Worm (Caenorhabditis elegans): ENCODE data around the gene mrp-1.

The mrp-1 gene

DNA sequence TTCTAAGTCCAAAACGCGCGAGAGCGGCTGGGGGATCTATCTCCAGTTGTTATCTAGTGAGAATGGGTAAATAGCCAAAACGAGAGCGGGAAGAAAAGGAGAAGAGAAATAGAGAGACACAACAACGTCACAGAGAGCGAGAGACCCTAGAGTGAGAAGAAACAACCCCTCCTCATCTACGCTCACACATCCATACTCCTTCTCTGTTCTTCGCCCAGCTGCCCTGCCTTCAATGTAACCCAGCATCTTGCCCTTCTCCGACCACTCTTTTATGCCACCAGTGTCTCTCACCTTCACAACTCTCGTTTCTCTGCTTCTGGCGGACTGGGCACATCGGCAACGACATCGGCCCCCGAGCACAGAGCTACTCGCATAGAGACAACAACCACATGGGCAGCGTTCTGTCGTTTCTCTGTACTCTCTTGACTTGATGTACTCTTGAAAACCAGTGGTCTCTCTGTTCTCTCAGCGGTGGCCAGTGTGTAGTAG lies 5.6 kb upstream of the mrp-1 start (continued):
- TF ChIP-seq zip-4 (GFP tag; optimal IDR thresholded peaks at IDR 0.05) (no peak), sptf-1 (tag; optimal IDR thresholded peaks at IDR 0.05) (no peak), efl-1 (optimal IDR thresholded peaks at IDR 0.05) (peak; percentile 43 to 63), efl-1 (GFP tag; optimal IDR thresholded peaks at IDR 0.05 in 1 of 2) (peak in 1 of 2 experiments; percentile 95)

ce11 chrX:591056-591455 lies 3.4 kb upstream of the mrp-1 start:
- no peak for TF ChIP-seq fkh-10 (GFP tag; optimal IDR thresholded peaks at IDR 0.05)
- no peak for TF ChIP-seq efl-1 (optimal IDR thresholded peaks at IDR 0.05)
- peak in 1 of 2 experiments; percentile 19 for TF ChIP-seq efl-1 (GFP tag; optimal IDR thresholded peaks at IDR 0.05 in 1 of 2)
- peak; percentile 97 for TF ChIP-seq skn-1 (tag; optimal IDR thresholded peaks at IDR 0.05)
- TF ChIP-seq nhr-85 (tag): peak; percentile 40

DNA sequence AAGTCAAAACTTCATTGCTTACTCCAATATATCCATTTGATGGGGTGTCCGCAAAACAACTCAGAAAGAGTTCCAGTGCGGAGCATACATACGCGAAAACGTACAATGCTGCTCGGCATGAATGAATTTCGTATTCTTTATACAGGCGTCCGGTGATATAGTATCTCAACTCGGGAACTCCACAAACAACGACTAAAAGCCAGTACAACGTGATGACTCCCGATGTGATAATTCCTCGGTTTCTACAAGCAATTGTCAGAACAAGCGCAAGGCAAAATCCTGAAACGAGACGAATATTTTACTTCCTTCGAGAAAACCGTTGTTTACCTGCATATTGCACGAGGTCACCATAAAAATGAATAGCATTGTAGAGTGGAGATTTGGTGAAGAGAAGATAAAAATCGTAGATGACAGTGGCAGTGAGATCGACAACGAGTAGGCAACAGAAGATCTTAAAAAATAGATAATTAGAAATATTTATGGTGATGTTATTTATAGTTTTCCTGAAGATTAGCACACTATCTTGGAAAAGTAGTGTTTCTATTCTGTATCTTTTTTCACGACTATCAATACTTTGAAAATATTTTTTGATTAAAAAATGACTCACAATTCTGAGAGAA lies 2.0 kb downstream of the mrp-1 start:
- TF ChIP-seq hlh-4 (tag; optimal IDR thresholded peaks at IDR 0.05) (no peak), mep-1 (tag; optimal IDR thresholded peaks at IDR 0.05) (no peak), irx-1 (tag; optimal IDR thresholded peaks at IDR 0.05) (no peak), egl-27 (tag; optimal IDR thresholded peaks at IDR 0.05) (no peak), nhr-85 (tag) (peak; percentile 63), ceh-82 (tag; optimal IDR thresholded peaks at IDR 0.05) (no peak), nhr-19 (GFP tag; conservative IDR thresholded peaks at IDR 0.05) (no peak), skn-1 (tag; optimal IDR thresholded peaks at IDR 0.05) (no peak)

DNA sequence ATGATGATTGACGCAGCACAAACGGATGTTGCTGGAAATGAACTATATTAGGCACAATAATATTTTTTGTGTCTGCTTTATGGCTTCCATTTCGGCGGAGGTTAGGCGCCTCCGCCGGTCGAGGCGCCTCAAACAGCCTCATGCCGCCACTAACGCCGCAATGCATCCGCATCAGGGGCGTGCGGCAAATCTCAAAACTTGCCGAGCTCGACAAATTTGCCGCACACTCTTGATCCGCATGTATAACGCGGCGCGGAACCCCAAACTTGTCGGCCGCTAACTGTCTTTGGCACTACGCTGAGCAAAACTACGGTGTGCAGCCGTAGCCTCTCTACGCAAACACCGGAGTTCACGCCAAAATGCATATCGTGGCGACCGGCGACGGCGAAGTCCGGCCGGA lies 5.9 kb downstream of the mrp-1 start:
- TF ChIP-seq skn-1 (tag; optimal IDR thresholded peaks at IDR 0.05) (no peak), nhr-47 (tag; optimal IDR thresholded peaks at IDR 0.05) (no peak)

- TF ChIP-seq nhr-28 (tag; optimal IDR thresholded peaks at IDR 0.05): no peak
- no peak for TF ChIP-seq unc-30 (tag; optimal IDR thresholded peaks at IDR 0.05)
- peak; percentile 13 for TF ChIP-seq nhr-71 (tag; optimal IDR thresholded peaks at IDR 0.05)
- TF ChIP-seq fkh-8 (tag; optimal IDR thresholded peaks at IDR 0.05): peak; percentile 63
- TF ChIP-seq skn-1 (tag; optimal IDR thresholded peaks at IDR 0.05): peak; percentile 86
- TF ChIP-seq ceh-82 (tag; optimal IDR thresholded peaks at IDR 0.05): peak in 1 of 3 experiments; percentile 34
- peak; percentile 15 for TF ChIP-seq nhr-47 (tag; optimal IDR thresholded peaks at IDR 0.05)
Observed at ce11 chrX:575084-575483, 12.6 kb downstream of the mrp-1 start.

DNA sequence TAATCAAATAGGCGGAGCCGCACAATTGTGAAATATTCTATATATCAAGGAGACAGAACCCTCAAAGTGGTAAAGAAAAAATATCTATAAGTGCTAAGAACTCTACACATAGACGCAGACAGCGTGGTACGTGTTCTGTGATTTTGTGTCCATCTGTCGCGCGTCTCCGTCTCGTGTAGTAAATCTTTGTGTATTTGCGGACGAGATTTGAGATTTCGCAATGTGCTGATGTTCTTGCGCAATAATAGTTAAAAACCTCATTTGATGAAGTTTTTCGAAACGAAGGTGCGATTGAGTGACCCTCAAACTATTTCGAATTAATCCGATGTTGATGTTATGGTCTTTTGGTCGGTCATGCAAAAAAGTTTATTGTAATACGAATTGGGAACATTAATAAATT lies 14.4 kb downstream of the mrp-1 start:
- TF ChIP-seq tbx-2 (tag; optimal IDR thresholded peaks at IDR 0.05) (peak; percentile 30), xbp-1 (tag; optimal IDR thresholded peaks at IDR 0.05) (peak; percentile 22), isw-1 (GFP tag; IDR thresholded peaks at IDR 0.05) (peak; percentile 41), fkh-10 (GFP tag; optimal IDR thresholded peaks at IDR 0.05) (peak; percentile 41), snpc-4 (tag; optimal IDR thresholded peaks at IDR 0.05) (peak; percentile 29), fkh-8 (tag; optimal IDR thresholded peaks at IDR 0.05) (peak; percentile 82), aly-2 (tag; optimal IDR thresholded peaks at IDR 0.05) (no peak), dsc-1 (tag; optimal IDR thresholded peaks at IDR 0.05) (peak; percentile 40), rnt-1 (tag; optimal IDR thresholded peaks at IDR 0.05) (peak; percentile 63), swsn-7 (tag; optimal IDR thresholded peaks at IDR 0.05) (peak; percentile 52), aha-1 (tag; optimal IDR thresholded peaks at IDR 0.05) (no peak), elt-3 (tag; optimal IDR thresholded peaks at IDR 0.05) (peak in 3 of 6 experiments; percentile 35 to 56 (median 50)), zip-4 (GFP tag; optimal IDR thresholded peaks at IDR 0.05) (peak; percentile 95), Y116A8C.19 (tag; optimal IDR thresholded peaks at IDR 0.05; ENCODE audit: borderline replicate concordance) (no peak), nhr-237 (tag; optimal IDR thresholded peaks at IDR 0.05) (peak; percentile 86), lin-15B (tag; optimal IDR thresholded peaks at IDR 0.05) (no peak), egl-13 (tag; optimal IDR thresholded peaks at IDR 0.05) (peak; percentile 15), lin-35 (GFP tag; optimal IDR thresholded peaks at IDR 0.05) (peak; percentile 22 to 23), jun-1 (tag; optimal IDR thresholded peaks at IDR 0.05) (peak; percentile 72), nhr-90 (tag; optimal IDR thresholded peaks at IDR 0.05; ENCODE audit: poor library complexity) (peak; percentile 33), fos-1 (tag; optimal IDR thresholded peaks at IDR 0.05) (peak; percentile 40), nhr-71 (tag; optimal IDR thresholded peaks at IDR 0.05) (peak; percentile 82), egl-27 (tag; optimal IDR thresholded peaks at IDR 0.05) (peak; percentile 7 to 54), dpl-1 (GFP tag; optimal IDR thresholded peaks at IDR 0.05) (peak; percentile 8 to 38 (median 27)), ceh-90 (tag; optimal IDR thresholded peaks at IDR 0.05) (peak; percentile 18), mdl-1 (tag; optimal IDR thresholded peaks at IDR 0.05) (peak in 1 of 2 experiments; percentile 77), lin-14 (GFP tag; optimal IDR thresholded peaks at IDR 0.05) (peak; percentile 95), elt-2 (tag; optimal IDR thresholded peaks at IDR 0.05) (no peak)

Measured in whole organism, L1 larva.